Worm (Caenorhabditis elegans) whole organism, L1 larva: ENCODE measurements around the gene C24B9.3.

Source experiments
- aly-2 ChIP-seq: fragments of 150-350 bp; optimal IDR thresholded peaks from 2 replicates; lab custom pipeline; 2014; ENCODE audit warnings: missing biosample characterization, missing genetic modification characterization
- ceh-82 ChIP-seq, 3 experiments: fragments of 150-350 bp in 1 of 3; sonication (generic microtip) in 2 of 3; optimal IDR thresholded peaks; 2 replicates each; lab custom pipeline; 2014 to 2017; ENCODE audit warnings: missing biosample characterization in 3 of 3, missing genetic modification characterization in 3 of 3
- fkh-10 ChIP-seq: sonication (generic microtip); optimal IDR thresholded peaks from 2 replicates; lab custom pipeline; 2017; ENCODE audit warnings: missing biosample characterization, missing genetic modification reagents, missing genetic modification characterization
- lin-13 ChIP-seq: fragments of 150-350 bp; optimal IDR thresholded peaks from 2 replicates; lab custom pipeline; 2014; ENCODE audit warnings: missing biosample characterization, missing genetic modification reagents, missing genetic modification characterization
- mdl-1 ChIP-seq, 2 experiments: fragments of 150-350 bp; optimal IDR thresholded peaks; 2 replicates each; lab custom pipeline; 2014 to 2017; ENCODE audit warnings: missing biosample characterization in 2 of 2, missing genetic modification characterization in 2 of 2, inconsistent platforms in 1 of 2
- mep-1 ChIP-seq: fragments of 150-350 bp; optimal IDR thresholded peaks from 2 replicates; lab custom pipeline; 2014; ENCODE audit warnings: missing biosample characterization, missing genetic modification characterization
- nhr-28 ChIP-seq: fragments of 150-350 bp; optimal IDR thresholded peaks from 2 replicates; lab custom pipeline; 2014; ENCODE audit warnings: missing biosample characterization, missing genetic modification characterization
- pqm-1 ChIP-seq: sonication (generic microtip); optimal IDR thresholded peaks from 3 replicates; lab custom pipeline; 2017; ENCODE audit warnings: missing biosample characterization, missing genetic modification characterization
- tbx-2 ChIP-seq: sonication (generic microtip); optimal IDR thresholded peaks from 2 replicates; lab custom pipeline; 2016; ENCODE audit warnings: missing genetic modification characterization, missing compliant biosample characterization
- unc-62 ChIP-seq: fragments of 150-350 bp; optimal IDR thresholded peaks from 2 replicates; lab custom pipeline; 2014; ENCODE audit warnings: missing biosample characterization, missing genetic modification reagents, missing genetic modification characterization
- unc-86 ChIP-seq: sonication (generic microtip); optimal IDR thresholded peaks from 2 replicates; lab custom pipeline; 2016; ENCODE audit warnings: missing genetic modification characterization, missing compliant biosample characterization
- zag-1 ChIP-seq: fragments of 150-350 bp; optimal IDR thresholded peaks from 2 replicates; lab custom pipeline; 2014; ENCODE audit warnings: missing biosample characterization, missing genetic modification characterization
- ztf-11 ChIP-seq, 2 experiments: sonication (generic microtip); optimal IDR thresholded peaks; 2 replicates each; lab custom pipeline; 2016 to 2017; ENCODE audit warnings: missing genetic modification characterization in 2 of 2, missing biosample characterization in 1 of 2, missing compliant biosample characterization in 1 of 2

DNA sequence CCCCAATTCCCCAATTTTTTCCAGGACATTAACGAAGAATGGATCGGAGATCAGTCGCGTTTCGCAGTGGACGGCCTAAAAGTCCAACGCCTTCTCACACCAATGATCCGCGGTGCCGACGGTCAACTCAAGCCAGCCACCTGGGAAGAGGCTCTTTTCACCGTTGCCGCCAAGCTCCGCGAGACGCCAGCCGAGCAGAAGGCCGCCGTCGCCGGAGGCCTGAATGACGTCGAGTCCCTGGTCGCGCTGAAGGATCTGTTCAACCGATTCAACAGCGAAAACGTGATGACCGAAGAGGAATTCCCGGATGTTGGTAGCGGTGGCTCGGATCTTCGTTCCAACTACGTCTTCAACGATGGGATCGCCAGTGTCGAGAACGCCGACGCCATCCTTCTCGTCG is 8.5 kb downstream of the C24B9.3 start:
- TF ChIP-seq aly-2 (tag; lab: Kevin White, UChicago) (no peak), unc-86 (no peak), lin-13 (GFP tag; lab: Kevin White, UChicago) (no peak), pqm-1 (no peak), fkh-10 (GFP tag; lab: Kevin White, UChicago) (no peak), mep-1 (tag; lab: Kevin White, UChicago) (no peak), ceh-82 (tag; optimal IDR thresholded peaks at IDR 0.05; lab: Kevin White, UChicago) (no peak), tbx-2 (tag; lab: Kevin White, UChicago) (no peak), ztf-11 (tag; optimal IDR thresholded peaks at IDR 0.05; lab: Kevin White, UChicago) (no peak), nhr-28 (tag; lab: Kevin White, UChicago) (no peak), zag-1 (tag; lab: Kevin White, UChicago) (no peak), unc-62 (GFP tag; lab: Kevin White, UChicago) (no peak), mdl-1 (tag; optimal IDR thresholded peaks at IDR 0.05; lab: Kevin White, UChicago) (no peak)
